Fruit fly (Drosophila melanogaster): Measurements from ENCODE around the gene Jon65Aiv.

DNA sequence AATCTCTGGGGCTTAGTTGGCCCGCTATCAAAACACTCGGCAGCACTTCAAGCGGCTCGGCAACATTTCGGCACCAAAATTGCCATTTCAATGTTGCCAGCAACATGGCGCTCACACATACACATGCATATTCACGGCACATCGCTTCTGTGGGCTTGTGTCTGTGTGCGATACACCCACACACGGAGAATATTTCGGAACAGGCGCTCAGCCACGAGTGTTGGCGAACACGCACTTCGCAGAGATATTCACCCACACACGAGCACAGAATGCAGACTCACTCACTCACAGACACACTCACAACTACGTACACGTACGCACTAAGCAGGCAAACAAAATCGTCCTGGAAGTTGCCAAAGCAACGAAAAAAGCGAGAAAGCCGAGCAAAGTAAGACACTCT, 38.0 kb upstream of the Jon65Aiv start:
- TF ChIP-seq CG11617 (GFP tag; optimal IDR thresholded peaks at IDR 0.05), result no peak
- TF ChIP-seq tj (GFP tag; optimal IDR thresholded peaks at IDR 0.05), result no peak
- no peak for TF ChIP-seq ovo (GFP tag; optimal IDR thresholded peaks at IDR 0.05)
- no peak for TF ChIP-seq Crg-1 (GFP tag; optimal IDR thresholded peaks at IDR 0.05)
- no peak for TF ChIP-seq Hr96 (GFP tag; optimal IDR thresholded peaks at IDR 0.05)
- TF ChIP-seq bab1 (GFP tag; optimal IDR thresholded peaks at IDR 0.05), result no peak
- no peak for TF ChIP-seq CG1620 (GFP tag; optimal IDR thresholded peaks at IDR 0.05)
